Worm (Caenorhabditis elegans): ENCODE results near the gene F09E5.16.

DNA sequence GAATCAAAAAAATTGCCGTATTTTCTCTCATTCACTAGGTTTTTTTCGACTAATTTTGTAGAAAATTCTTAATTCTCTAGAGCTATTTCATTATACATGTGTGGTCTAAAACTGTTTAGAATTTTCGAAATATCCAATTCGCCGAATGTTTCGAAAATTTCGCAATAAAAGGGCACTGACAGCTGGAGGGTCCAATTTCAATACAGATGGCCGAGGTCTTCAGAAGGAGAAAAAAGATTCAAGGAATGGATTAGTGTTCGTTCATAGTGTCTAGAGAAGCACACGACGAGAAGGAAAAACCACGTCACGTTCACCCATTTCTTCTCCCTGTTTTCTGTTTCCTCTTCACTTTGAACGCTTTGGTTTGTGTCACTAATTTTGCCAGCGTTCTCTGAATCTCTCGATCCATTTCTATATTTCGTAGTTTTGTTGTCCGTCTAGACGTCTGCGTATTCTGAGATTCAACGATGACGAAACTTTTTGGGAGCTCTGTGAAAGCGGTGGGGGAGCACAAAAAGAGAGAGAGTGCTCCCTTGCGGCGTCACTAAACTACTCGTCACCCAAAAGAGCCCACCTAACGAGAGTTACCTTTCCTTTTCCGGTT, 39.4 kb downstream of the F09E5.16 start:
- no peak for TF ChIP-seq med-1 (GFP tag; optimal IDR thresholded peaks at IDR 0.05; ENCODE audit: insufficient read depth)
- no peak for TF ChIP-seq ref-1 (GFP tag; conservative IDR thresholded peaks at IDR 0.05)
